Fruit fly (Drosophila melanogaster) whole organism, wandering third instar larva: ENCODE results near the gene CG33941.

Experiments used
- CG32264 ChIP-seq: fragments of 200-800 bp; sonication (Bioruptor generic); optimal IDR thresholded peaks from 2 replicates; lab custom pipeline; 2016; ENCODE audit warnings: missing biosample characterization, missing genetic modification characterization
- CG9705 ChIP-seq: fragments of 200-800 bp; sonication (Bioruptor generic); optimal IDR thresholded peaks from 2 replicates; lab custom pipeline; 2018; ENCODE audit warnings: missing biosample characterization, mild to moderate bottlenecking, missing genetic modification characterization
- CrebA ChIP-seq: fragments of 200-800 bp; sonication (Bioruptor generic); optimal IDR thresholded peaks from 2 replicates; lab custom pipeline; 2016; ENCODE audit warnings: missing biosample characterization, mild to moderate bottlenecking, missing genetic modification characterization, borderline replicate concordance
- Dfd ChIP-seq: fragments of >200 bp; optimal IDR thresholded peaks from 2 replicates; lab custom pipeline; 2017; ENCODE audit warnings: missing biosample characterization, missing genetic modification characterization
- Dif ChIP-seq: fragments of 200-275, 200-300 bp; sonication (Bioruptor generic); optimal IDR thresholded peaks from 2 replicates; lab custom pipeline; 2018; ENCODE audit warnings: missing biosample characterization, missing genetic modification characterization; ENCODE audit not compliant: partially characterized antibody
- GATAd ChIP-seq: sonication (Bioruptor generic); optimal IDR thresholded peaks from 2 replicates; lab custom pipeline; 2016; ENCODE audit warnings: missing biosample characterization, missing genetic modification characterization
- HLH106 ChIP-seq: fragments of 200-800 bp; optimal IDR thresholded peaks from 3 replicates; lab custom pipeline; 2019; ENCODE audit warnings: missing biosample characterization, mild to moderate bottlenecking, missing genetic modification characterization, moderate library complexity
- Hnf4 ChIP-seq: fragments of 200-800 bp; sonication (Bioruptor generic); optimal IDR thresholded peaks from 2 replicates; lab custom pipeline; 2016; ENCODE audit warnings: missing biosample characterization, mild to moderate bottlenecking, missing genetic modification characterization
- Hr78 ChIP-seq: fragments of >200 bp; optimal IDR thresholded peaks from 2 replicates; lab custom pipeline; 2017; ENCODE audit warnings: missing biosample characterization, missing genetic modification characterization
- Hr83 ChIP-seq: fragments of 200-300 bp; sonication (Bioruptor generic); optimal IDR thresholded peaks from 2 replicates; lab custom pipeline; 2016; ENCODE audit warnings: missing biosample characterization, mild to moderate bottlenecking, missing genetic modification characterization, moderate library complexity; ENCODE audit not compliant: poor library complexity, severe bottlenecking
- Jra ChIP-seq: sonication (Bioruptor generic); optimal IDR thresholded peaks from 2 replicates; lab custom pipeline; 2016; ENCODE audit warnings: missing biosample characterization, missing genetic modification characterization
- Myc ChIP-seq: fragments of >200 bp; optimal IDR thresholded peaks from 2 replicates; lab custom pipeline; 2017
- N ChIP-seq: fragments of >200 bp; optimal IDR thresholded peaks from 2 replicates; lab custom pipeline; 2018; ENCODE audit warnings: missing biosample characterization, missing external identifiers, missing genetic modification characterization
- OdsH ChIP-seq: fragments of 200-800 bp; sonication (Bioruptor generic); optimal IDR thresholded peaks from 2 replicates; lab custom pipeline; 2016; ENCODE audit warnings: missing biosample characterization, mild to moderate bottlenecking, missing genetic modification characterization
- Rel ChIP-seq, 2 experiments: fragments of 200-800 bp; sonication (Bioruptor generic) in 1 of 2; optimal IDR thresholded peaks; 2 replicates in 1 of 2; 3 replicates in 1 of 2; lab custom pipeline; 2016 to 2019; ENCODE audit warnings: mild to moderate bottlenecking in 2 of 2, missing biosample characterization in 2 of 2, missing genetic modification characterization in 2 of 2, moderate library complexity in 1 of 2
- Sp1 ChIP-seq: fragments of 200-800 bp; sonication (Bioruptor generic); optimal IDR thresholded peaks from 3 replicates; lab custom pipeline; 2019; ENCODE audit warnings: missing biosample characterization, mild to moderate bottlenecking, missing genetic modification characterization, moderate library complexity
- Vsx2 ChIP-seq: fragments of 200-300, 225-300 bp; sonication (Bioruptor generic); optimal IDR thresholded peaks from 2 replicates; lab custom pipeline; 2018; ENCODE audit warnings: missing biosample characterization, missing genetic modification characterization; ENCODE audit not compliant: partially characterized antibody
- br ChIP-seq: fragments of 200-800 bp; sonication (Bioruptor generic); optimal IDR thresholded peaks from 2 replicates; lab custom pipeline; 2016; ENCODE audit warnings: missing biosample characterization, missing genetic modification characterization
- dl ChIP-seq, 2 experiments: fragments of 175-275, 200-275 bp in 1 of 2; fragments of 200-275 bp in 1 of 2; sonication (Bioruptor generic); optimal IDR thresholded peaks; lab custom pipeline; 2018; ENCODE audit warnings: mild to moderate bottlenecking in 2 of 2, missing biosample characterization in 2 of 2, missing genetic modification characterization in 2 of 2, moderate library complexity in 2 of 2; ENCODE audit not compliant: partially characterized antibody in 2 of 2, insufficient read depth in 1 of 2
- dmrt93B ChIP-seq: fragments of 200-800 bp; sonication (Bioruptor generic); optimal IDR thresholded peaks from 2 replicates; lab custom pipeline; 2018; ENCODE audit warnings: missing biosample characterization, mild to moderate bottlenecking, missing genetic modification characterization
- dsf ChIP-seq: sonication (Bioruptor generic); optimal IDR thresholded peaks from 2 replicates; lab custom pipeline; 2016; ENCODE audit warnings: missing biosample characterization, missing genetic modification characterization, borderline replicate concordance
- foxo ChIP-seq, 2 experiments: fragments of 200-800 bp; sonication (Bioruptor generic); optimal IDR thresholded peaks; 2 replicates in 1 of 2; 3 replicates in 1 of 2; lab custom pipeline; 2016 to 2017; ENCODE audit warnings: missing biosample characterization in 2 of 2, missing genetic modification characterization in 2 of 2
- fru ChIP-seq: fragments of 200-800 bp; sonication (Bioruptor generic); optimal IDR thresholded peaks from 3 replicates; lab custom pipeline; 2016; ENCODE audit warnings: missing biosample characterization, mild to moderate bottlenecking, missing genetic modification characterization
- h ChIP-seq: fragments of 200-800 bp; sonication (Bioruptor generic); optimal IDR thresholded peaks from 3 replicates; lab custom pipeline; 2016; ENCODE audit warnings: missing biosample characterization, mild to moderate bottlenecking, missing genetic modification characterization
- jim ChIP-seq: fragments of 175-275, 200-325 bp; sonication (Bioruptor generic); optimal IDR thresholded peaks from 2 replicates; lab custom pipeline; 2016; ENCODE audit warnings: missing biosample characterization, mild to moderate bottlenecking, missing genetic modification characterization
- lola ChIP-seq: fragments of >200 bp; optimal IDR thresholded peaks from 2 replicates; lab custom pipeline; 2017; ENCODE audit warnings: missing biosample characterization, missing genetic modification characterization
- pan ChIP-seq: fragments of >200 bp; optimal IDR thresholded peaks from 2 replicates; lab custom pipeline; 2017
- psq ChIP-seq: fragments of 200-800 bp; sonication (Bioruptor generic); optimal IDR thresholded peaks from 3 replicates; lab custom pipeline; 2017; ENCODE audit warnings: missing biosample characterization, mild to moderate bottlenecking, missing genetic modification characterization, moderate library complexity
- rgr ChIP-seq: fragments of 200-800 bp; sonication (Bioruptor generic); optimal IDR thresholded peaks from 3 replicates; lab custom pipeline; 2016; ENCODE audit warnings: missing biosample characterization, mild to moderate bottlenecking, missing genetic modification characterization
- sage ChIP-seq: fragments of 200-800 bp; sonication (Bioruptor generic); optimal IDR thresholded peaks from 2 replicates; lab custom pipeline; 2016; ENCODE audit warnings: missing biosample characterization, mild to moderate bottlenecking, missing genetic modification characterization
- sv ChIP-seq: fragments of 200-800 bp; sonication (Bioruptor generic); optimal IDR thresholded peaks from 3 replicates; lab custom pipeline; 2016; ENCODE audit warnings: missing biosample characterization, missing genetic modification characterization
- tai ChIP-seq: sonication (Bioruptor generic); optimal IDR thresholded peaks from 2 replicates; lab custom pipeline; 2016; ENCODE audit warnings: missing biosample characterization, missing genetic modification characterization
- woc ChIP-seq: sonication (Bioruptor generic); optimal IDR thresholded peaks from 2 replicates; lab custom pipeline; 2016; ENCODE audit warnings: missing biosample characterization, mild to moderate bottlenecking, missing genetic modification characterization

Gene CG33941

dm6 chr4:428256-428655 lies 39.0 kb upstream of the CG33941 start:
- TF ChIP-seq rgr (GFP tag; lab: Kevin White, UChicago) (no peak), br (GFP tag; lab: Kevin White, UChicago) (no peak), Hr83 (no peak), Dif (GFP tag; lab: Kevin White, UChicago) (no peak), dl (GFP tag; optimal IDR thresholded peaks at IDR 0.05; lab: Kevin White, UChicago; ENCODE audit: insufficient read depth in 1 of 2, partially characterized antibody in 2 of 2) (no peak), dsf (GFP tag; lab: Kevin White, UChicago) (no peak), woc (GFP tag; lab: Kevin White, UChicago) (no peak), lola (GFP tag; lab: Kevin White, UChicago) (no peak), Sp1 (no peak), Myc (no peak), tai (GFP tag; lab: Kevin White, UChicago) (no peak), psq (GFP tag; lab: Kevin White, UChicago) (no peak), sv (GFP tag; lab: Kevin White, UChicago) (no peak)

- TF ChIP-seq Myc (no peak), N (no peak), Vsx2 (no peak), h (GFP tag; lab: Kevin White, UChicago) (no peak), sv (GFP tag; lab: Kevin White, UChicago) (no peak), woc (GFP tag; lab: Kevin White, UChicago) (no peak), psq (GFP tag; lab: Kevin White, UChicago) (no peak), Dfd (GFP tag; lab: Kevin White, UChicago) (no peak), OdsH (GFP tag; lab: Kevin White, UChicago) (no peak), lola (GFP tag; lab: Kevin White, UChicago) (no peak), dmrt93B (GFP tag; lab: Kevin White, UChicago) (no peak), CrebA (GFP tag; lab: Kevin White, UChicago) (no peak), Dif (GFP tag; lab: Kevin White, UChicago) (no peak)
- TF ChIP-seq, all 38 proteins: peak for 0
Measured at dm6 chr4:429500-429899, 37.8 kb upstream of the CG33941 start.

- no peak for TF ChIP-seq Sp1
- TF ChIP-seq OdsH (GFP tag; lab: Kevin White, UChicago): no peak
- TF ChIP-seq woc (GFP tag; lab: Kevin White, UChicago): no peak
- TF ChIP-seq lola (GFP tag; lab: Kevin White, UChicago): no peak
- TF ChIP-seq CG32264 (GFP tag; lab: Kevin White, UChicago): no peak
- TF ChIP-seq Hr78 (GFP tag; lab: Kevin White, UChicago): no peak
- TF ChIP-seq sage (GFP tag; lab: Kevin White, UChicago): no peak
- TF ChIP-seq Dif (GFP tag; lab: Kevin White, UChicago): no peak
- no peak for TF ChIP-seq Rel (GFP tag; optimal IDR thresholded peaks at IDR 0.05; lab: Kevin White, UChicago)
- no peak for TF ChIP-seq Rel (tag; optimal IDR thresholded peaks at IDR 0.05; lab: Kevin White, UChicago)
- TF ChIP-seq Hr83: no peak
- TF ChIP-seq Dfd (GFP tag; lab: Kevin White, UChicago): no peak
- no peak for TF ChIP-seq GATAd
- TF ChIP-seq foxo (GFP tag; optimal IDR thresholded peaks at IDR 0.05; lab: Kevin White, UChicago): no peak
- no peak for TF ChIP-seq CG9705
- no peak for TF ChIP-seq HLH106
- TF ChIP-seq h (GFP tag; lab: Kevin White, UChicago): no peak
- TF ChIP-seq jim (GFP tag; lab: Kevin White, UChicago): no peak
- TF ChIP-seq dl (GFP tag; optimal IDR thresholded peaks at IDR 0.05; lab: Kevin White, UChicago; ENCODE audit: insufficient read depth in 1 of 2, partially characterized antibody in 2 of 2): no peak
- no peak for TF ChIP-seq pan (lab: Kevin White, UChicago)
Measured at dm6 chr4:434355-434754, 32.9 kb upstream of the CG33941 start.

dm6 chr4:443592-444257 lies 23.6 kb upstream of the CG33941 start, which contains the start of gene lgs:
Gene lgs, minus strand, starts transcription at chr4:443911.
- TF ChIP-seq tai (GFP tag; lab: Kevin White, UChicago): peak; percentile 39
- TF ChIP-seq woc (GFP tag; lab: Kevin White, UChicago): peak; percentile 71
- TF ChIP-seq Dfd (GFP tag; lab: Kevin White, UChicago): no peak
- peak; percentile 28 for TF ChIP-seq Jra
- peak; percentile 0 for TF ChIP-seq CG9705
- TF ChIP-seq fru (GFP tag; lab: Kevin White, UChicago): peak; percentile 66
- TF ChIP-seq Hr83: no peak
- peak; percentile 32 for TF ChIP-seq Hnf4 (GFP tag; lab: Kevin White, UChicago)
- TF ChIP-seq sv (GFP tag; lab: Kevin White, UChicago): no peak
- peak; percentile 26 for TF ChIP-seq sage (GFP tag; lab: Kevin White, UChicago)
- no peak for TF ChIP-seq CG32264 (GFP tag; lab: Kevin White, UChicago)
- TF ChIP-seq, all 38 proteins: peak for 7
